Worm (Caenorhabditis elegans) whole organism, L2 larva: ENCODE measurements around the gene clec-212.

Source experiments
- ama-1 ChIP-seq: fragments of 150-350 bp; optimal IDR thresholded peaks from 2 replicates; lab custom pipeline; 2018; ENCODE audit warnings: inconsistent platforms
- snpc-4 ChIP-seq: fragments of 150-350 bp; optimal IDR thresholded peaks from 2 replicates; lab custom pipeline; 2014; ENCODE audit warnings: missing biosample characterization, missing genetic modification characterization

ce11 chrV:7601443-7601842 is 31.3 kb upstream of the clec-212 start, which contains the start of gene scl-26:
- TF ChIP-seq ama-1 (lab: Kevin White, UChicago) (no peak), snpc-4 (tag; lab: Kevin White, UChicago) (no peak)
